Worm (Caenorhabditis elegans) whole organism, L4/young adult: ENCODE data around the gene T19H5.4.
"Not testable (repeated sequence)": the region's sequence is repeated elsewhere in the genome, so short reads cannot be mapped to it uniquely, and the experiment has no call there.

Experiments used
- W03F9.2 ChIP-seq: fragments of 150-350 bp; optimal IDR thresholded peaks from 2 replicates; lab custom pipeline; 2014; ENCODE audit warnings: missing biosample characterization, missing genetic modification characterization
- dao-5 ChIP-seq: sonication (generic microtip); optimal IDR thresholded peaks from 2 replicates; lab custom pipeline; 2016; ENCODE audit warnings: missing genotype, missing genetic modification characterization, moderate library complexity, missing compliant biosample characterization

ce11 chrII:9452172-9452571 is 35.0 kb downstream of the T19H5.4 start, which contains the start of gene R09D1.12:
- TF ChIP-seq dao-5, W03F9.2 (tag; lab: Kevin White, UChicago): not testable (repeated sequence)
